Fruit fly (Drosophila melanogaster) whole organism, embryonic: ENCODE measurements around the gene Cep290.

Source experiments
- Aef1 ChIP-seq: fragments of 200-800 bp; sonication (Bioruptor generic); IDR thresholded peaks from 3 replicates; pipeline ENCODE4 v1.3.6; 2022; ENCODE audit warnings: missing biosample characterization, missing genetic modification characterization
- Awh ChIP-seq: fragments of 200-800 bp; sonication (Bioruptor generic); IDR thresholded peaks from 2 replicates; pipeline ENCODE4, ENCODE4 v1.3.6; 2022; ENCODE audit warnings: missing biosample characterization, missing genetic modification characterization
- Bgb ChIP-seq: fragments of 200-800 bp; sonication (Bioruptor generic); IDR thresholded peaks from 2 replicates; pipeline ENCODE4 v1.3.6; 2022; ENCODE audit warnings: missing biosample characterization, missing genetic modification characterization; ENCODE audit not compliant: partially characterized antibody
- CG10147 ChIP-seq: fragments of 200-800 bp; sonication (Bioruptor generic); optimal IDR thresholded peaks from 2 replicates; lab custom pipeline; 2019; ENCODE audit warnings: missing biosample characterization, mild to moderate bottlenecking, missing genetic modification characterization, moderate library complexity
- CG11085 ChIP-seq: fragments of 200-800 bp; sonication (Bioruptor generic); IDR thresholded peaks from 2 replicates; pipeline ENCODE4 v1.3.6; 2022; ENCODE audit warnings: missing biosample characterization, missing genetic modification characterization
- CG12299 ChIP-seq: fragments of 200-800 bp; sonication (Bioruptor generic); optimal IDR thresholded peaks from 2 replicates; lab custom pipeline; 2018; ENCODE audit warnings: missing biosample characterization, mild to moderate bottlenecking, missing genetic modification characterization
- CG13894 ChIP-seq: fragments of 200-800 bp; sonication (Bioruptor generic); optimal IDR thresholded peaks from 3 replicates; lab custom pipeline; 2018; ENCODE audit warnings: missing biosample characterization, mild to moderate bottlenecking, missing genetic modification characterization, moderate library complexity
- CG14860 ChIP-seq: fragments of 200-800 bp; sonication (Bioruptor generic); IDR thresholded peaks from 3 replicates; pipeline ENCODE4 v1.3.6; 2022; ENCODE audit warnings: missing biosample characterization, missing genetic modification characterization; ENCODE audit not compliant: partially characterized antibody
- CG15269 ChIP-seq: fragments of 200-800 bp; sonication (Bioruptor generic); optimal IDR thresholded peaks from 2 replicates; lab custom pipeline; 2018; ENCODE audit warnings: missing biosample characterization, mild to moderate bottlenecking, missing genetic modification characterization, moderate library complexity
- CG1529 ChIP-seq: fragments of 200-800 bp; sonication (Bioruptor generic); optimal IDR thresholded peaks from 3 replicates; lab custom pipeline; 2018; ENCODE audit warnings: missing biosample characterization, missing genetic modification characterization
- CG15696 ChIP-seq: fragments of 200-800 bp; sonication (Bioruptor generic); optimal IDR thresholded peaks from 2 replicates; lab custom pipeline; 2019; ENCODE audit warnings: missing biosample characterization, mild to moderate bottlenecking, missing genetic modification characterization, moderate library complexity
- CG1602 ChIP-seq: fragments of 200-800 bp; sonication (Bioruptor generic); optimal IDR thresholded peaks from 3 replicates; lab custom pipeline; 2016; ENCODE audit warnings: missing biosample characterization, missing genetic modification characterization
- CG2202 ChIP-seq: fragments of 200-800 bp; sonication (Bioruptor generic); optimal IDR thresholded peaks from 2 replicates; lab custom pipeline; 2018; ENCODE audit warnings: missing biosample characterization, mild to moderate bottlenecking, missing genetic modification characterization
- CG31441 ChIP-seq: fragments of 200-800 bp; sonication (Bioruptor generic); IDR thresholded peaks from 2 replicates; pipeline ENCODE4 v1.3.6; 2022; ENCODE audit warnings: missing biosample characterization, missing genetic modification characterization
- CG34376 ChIP-seq: fragments of 200-800 bp; sonication (Bioruptor generic); optimal IDR thresholded peaks from 2 replicates; lab custom pipeline; 2018; ENCODE audit warnings: missing biosample characterization, mild to moderate bottlenecking, missing genetic modification characterization
- CG3847 ChIP-seq: fragments of 200-800 bp; sonication (Bioruptor generic); IDR thresholded peaks from 2 replicates; pipeline ENCODE4 v1.3.6; 2022; ENCODE audit warnings: missing biosample characterization, missing genetic modification characterization
- CG4854 ChIP-seq: fragments of 200-800 bp; sonication (Bioruptor generic); optimal IDR thresholded peaks from 2 replicates; lab custom pipeline; 2016; ENCODE audit warnings: missing biosample characterization, missing genetic modification characterization, inconsistent platforms
- Chrac-16 ChIP-seq: fragments of 200-800 bp; sonication (Bioruptor generic); optimal IDR thresholded peaks from 3 replicates; lab custom pipeline; 2016; ENCODE audit warnings: missing biosample characterization, missing genetic modification characterization
- CkIIα-i1 ChIP-seq: fragments of 200-800 bp; sonication (Bioruptor generic); IDR thresholded peaks from 2 replicates; pipeline ENCODE4 v1.3.6; 2022; ENCODE audit warnings: missing biosample characterization, missing genetic modification characterization
- CrebB ChIP-seq: fragments of 200-800 bp; sonication (Bioruptor generic); optimal IDR thresholded peaks from 3 replicates; lab custom pipeline; 2018; ENCODE audit warnings: missing biosample characterization, mild to moderate bottlenecking, missing genetic modification characterization
- Dip3 ChIP-seq: fragments of 200-800 bp; sonication (Bioruptor generic); optimal IDR thresholded peaks from 3 replicates; lab custom pipeline; 2016; ENCODE audit warnings: missing biosample characterization, missing genetic modification characterization
- Eip74EF ChIP-seq, 2 experiments: fragments of 200-800 bp in 1 of 2; fragments of >200 bp in 1 of 2; sonication (Bioruptor generic) in 1 of 2; optimal IDR thresholded peaks; 2 replicates each; lab custom pipeline; 2017 to 2019; ENCODE audit warnings: missing biosample characterization in 2 of 2, missing genetic modification characterization in 2 of 2, mild to moderate bottlenecking in 1 of 2, moderate library complexity in 1 of 2
- Ets97D ChIP-seq: fragments of 200-800 bp; sonication (Bioruptor generic); optimal IDR thresholded peaks from 3 replicates; lab custom pipeline; 2016; ENCODE audit warnings: missing biosample characterization, missing genetic modification characterization
- Hmx ChIP-seq: fragments of 200-800 bp; sonication (Bioruptor generic); optimal IDR thresholded peaks from 2 replicates; lab custom pipeline; 2016; ENCODE audit warnings: missing biosample characterization, missing genetic modification characterization
- Mrtf ChIP-seq: fragments of 200-800 bp; sonication (Bioruptor generic); IDR thresholded peaks from 3 replicates; pipeline ENCODE4 v1.3.6; 2022; ENCODE audit warnings: missing biosample characterization, missing genetic modification characterization
- Oaz ChIP-seq: fragments of 200-800 bp; sonication (Bioruptor generic); IDR thresholded peaks from 2 replicates; pipeline ENCODE4 v1.3.6; 2022; ENCODE audit warnings: missing biosample characterization, missing genetic modification characterization
- Ssrp ChIP-seq: fragments of 200-800 bp; sonication (Bioruptor generic); optimal IDR thresholded peaks from 2 replicates; lab custom pipeline; 2018; ENCODE audit warnings: missing biosample characterization, mild to moderate bottlenecking, missing genetic modification characterization, moderate library complexity
- bsh ChIP-seq, 2 experiments: fragments of 200-800 bp; sonication (Bioruptor generic); optimal IDR thresholded peaks; 2 replicates each; lab custom pipeline; 2017 to 2018; ENCODE audit warnings: mild to moderate bottlenecking in 2 of 2, missing biosample characterization in 2 of 2, missing genetic modification characterization in 2 of 2, moderate library complexity in 1 of 2
- caup ChIP-seq: fragments of 200-800 bp; sonication (Bioruptor generic); optimal IDR thresholded peaks from 3 replicates; lab custom pipeline; 2017; ENCODE audit warnings: missing biosample characterization, mild to moderate bottlenecking, missing genetic modification characterization, moderate library complexity; ENCODE audit not compliant: severe bottlenecking
- dpn ChIP-seq, 2 experiments: fragments of 200-800 bp; sonication (Bioruptor generic); optimal IDR thresholded peaks; 3 replicates each; lab custom pipeline; 2016; ENCODE audit warnings: missing biosample characterization in 2 of 2, missing genetic modification characterization in 2 of 2
- emc ChIP-seq: fragments of 200-800 bp; sonication (Bioruptor generic); optimal IDR thresholded peaks from 2 replicates; lab custom pipeline; 2016; ENCODE audit warnings: missing biosample characterization, missing genetic modification characterization
- ewg ChIP-seq: fragments of 200-800 bp; sonication (Bioruptor generic); optimal IDR thresholded peaks from 3 replicates; lab custom pipeline; 2017; ENCODE audit warnings: mild to moderate bottlenecking, missing biosample characterization, missing genetic modification reagents, missing genetic modification characterization
- fd102C ChIP-seq: fragments of 200-800 bp; sonication (Bioruptor generic); optimal IDR thresholded peaks from 2 replicates; lab custom pipeline; 2018; ENCODE audit warnings: missing biosample characterization, mild to moderate bottlenecking, missing genetic modification characterization, moderate library complexity
- gcm ChIP-seq: fragments of 200-800 bp; sonication (Bioruptor generic); optimal IDR thresholded peaks from 2 replicates; lab custom pipeline; 2019; ENCODE audit warnings: missing biosample characterization, mild to moderate bottlenecking, missing genetic modification characterization, moderate library complexity
- grn ChIP-seq: fragments of 200-800 bp; sonication (Bioruptor generic); optimal IDR thresholded peaks from 3 replicates; lab custom pipeline; 2017; ENCODE audit warnings: missing biosample characterization, missing genetic modification characterization
- kay ChIP-seq: fragments of 200-800 bp; sonication (Bioruptor generic); optimal IDR thresholded peaks from 2 replicates; lab custom pipeline; 2016; ENCODE audit warnings: missing biosample characterization, missing genetic modification characterization
- lola ChIP-seq, 3 experiments: fragments of >200 bp in 2 of 3; fragments of 200-800 bp in 1 of 3; sonication (Bioruptor generic) in 1 of 3; optimal IDR thresholded peaks; 2 replicates each; lab custom pipeline; 2017 to 2019; ENCODE audit warnings: missing biosample characterization in 3 of 3, missing genetic modification characterization in 3 of 3, mild to moderate bottlenecking in 1 of 3, moderate library complexity in 1 of 3
- nau ChIP-seq: fragments of 200-800 bp; sonication (Bioruptor generic); optimal IDR thresholded peaks from 3 replicates; lab custom pipeline; 2017; ENCODE audit warnings: missing biosample characterization, mild to moderate bottlenecking, missing genetic modification characterization, missing genetic modification reagents
- nom ChIP-seq: fragments of 200-800 bp; sonication (Bioruptor generic); optimal IDR thresholded peaks from 2 replicates; lab custom pipeline; 2017; ENCODE audit warnings: missing biosample characterization, missing genetic modification characterization, mild to moderate bottlenecking, moderate library complexity, missing genetic modification reagents
- peb ChIP-seq: fragments of 200-800 bp; sonication (Bioruptor generic); IDR thresholded peaks from 2 replicates; pipeline ENCODE4 v1.3.6; 2022; ENCODE audit warnings: missing biosample characterization, missing genetic modification characterization
- schlank ChIP-seq: fragments of 200-800 bp; sonication (Bioruptor generic); optimal IDR thresholded peaks from 2 replicates; lab custom pipeline; 2018; ENCODE audit warnings: missing biosample characterization, mild to moderate bottlenecking, missing genetic modification characterization
- seq ChIP-seq: fragments of 200-800 bp; sonication (Bioruptor generic); IDR thresholded peaks from 2 replicates; pipeline ENCODE4 v1.3.6; 2022; ENCODE audit warnings: missing biosample characterization, missing genetic modification characterization
- sim ChIP-seq: fragments of 200-800 bp; sonication (Bioruptor generic); IDR thresholded peaks from 2 replicates; pipeline ENCODE4 v1.3.6; 2022; ENCODE audit warnings: missing biosample characterization, missing genetic modification characterization
- sqz ChIP-seq: fragments of 200-800 bp; sonication (Bioruptor generic); optimal IDR thresholded peaks from 3 replicates; lab custom pipeline; 2018; ENCODE audit warnings: missing biosample characterization, mild to moderate bottlenecking, missing genetic modification characterization
- sug ChIP-seq: fragments of 200-800 bp; optimal IDR thresholded peaks from 2 replicates; lab custom pipeline; 2019; ENCODE audit warnings: missing biosample characterization, mild to moderate bottlenecking, missing genetic modification characterization, moderate library complexity
- tll ChIP-seq, 2 experiments: fragments of 200-800 bp in 1 of 2; fragments of >200 bp in 1 of 2; sonication (Bioruptor generic) in 1 of 2; optimal IDR thresholded peaks; 2 replicates each; lab custom pipeline; 2017 to 2019; ENCODE audit warnings: missing biosample characterization in 2 of 2, missing genetic modification characterization in 2 of 2, mild to moderate bottlenecking in 1 of 2, moderate library complexity in 1 of 2
- twi ChIP-seq: fragments of 200-800 bp; optimal IDR thresholded peaks from 2 replicates; lab custom pipeline; 2019; ENCODE audit warnings: missing biosample characterization, mild to moderate bottlenecking, missing genetic modification characterization, moderate library complexity
- tx ChIP-seq: fragments of 200-800 bp; sonication (Bioruptor generic); optimal IDR thresholded peaks from 2 replicates; lab custom pipeline; 2016; ENCODE audit warnings: missing biosample characterization, missing genetic modification characterization
- unc-4 ChIP-seq: fragments of 200-800 bp; sonication (Bioruptor generic); IDR thresholded peaks from 2 replicates; pipeline ENCODE4 v1.3.6; 2022; ENCODE audit warnings: missing biosample characterization, missing genetic modification characterization; ENCODE audit not compliant: partially characterized antibody
- yki ChIP-seq: fragments of >200 bp; optimal IDR thresholded peaks from 3 replicates; lab custom pipeline; 2018

Cep290 gene

dm6 chr3L:851061-851460, 7.3 kb downstream of the Cep290 start, which contains the start of gene Dci (continued):
- 0 out of 2 replicates have a peak, but pooled peaks have one; percentile 34 for TF ChIP-seq peb
- TF ChIP-seq tll (GFP tag; optimal IDR thresholded peaks at IDR 0.05; lab: Kevin White, UChicago), result no peak
- no peak for TF ChIP-seq emc (GFP tag; lab: Kevin White, UChicago)
- TF ChIP-seq dpn (GFP tag; optimal IDR thresholded peaks at IDR 0.05; lab: Kevin White, UChicago), result peak; percentile 83 to 84
- peak; percentile 70 for TF ChIP-seq Ets97D (GFP tag; lab: Kevin White, UChicago)
- no peak for TF ChIP-seq CrebB (tag; lab: Kevin White, UChicago)
- TF ChIP-seq CG12299 (tag; lab: Kevin White, UChicago), result no peak
- TF ChIP-seq sug (tag; lab: Kevin White, UChicago), result no peak
- TF ChIP-seq CG13894 (tag; lab: Kevin White, UChicago), result no peak
- no peak for TF ChIP-seq Eip74EF (GFP tag; optimal IDR thresholded peaks at IDR 0.05; lab: Kevin White, UChicago)
- no peak for TF ChIP-seq schlank (tag; lab: Kevin White, UChicago)
- TF ChIP-seq fd102C, result no peak
- peak; percentile 68 for TF ChIP-seq Dip3 (GFP tag; lab: Kevin White, UChicago)
- TF ChIP-seq ewg (GFP tag; lab: Kevin White, UChicago), result peak; percentile 46
- peak; percentile 10 for TF ChIP-seq caup (GFP tag; lab: Kevin White, UChicago)
- peak; percentile 67 for TF ChIP-seq Ssrp (tag; lab: Kevin White, UChicago)
- TF ChIP-seq Aef1 (GFP tag; lab: Robert Waterston, UW), result peak; percentile 87
- peak; percentile 74 for TF ChIP-seq CG31441 (GFP tag; lab: Robert Waterston, UW)
- TF ChIP-seq gcm (GFP tag; lab: Kevin White, UChicago), result no peak
- TF ChIP-seq CG10147 (GFP tag; lab: Kevin White, UChicago), result no peak
- TF ChIP-seq CG15696 (tag; lab: Kevin White, UChicago), result peak; percentile 43
- peak; percentile 66 for TF ChIP-seq tx (GFP tag; lab: Kevin White, UChicago)
- TF ChIP-seq CG1529 (GFP tag; lab: Kevin White, UChicago), result peak; percentile 39
- no peak for TF ChIP-seq CG15269
- TF ChIP-seq twi (tag; lab: Kevin White, UChicago), result no peak
- no peak for TF ChIP-seq grn
- peak; percentile 88 for TF ChIP-seq CG3847
- peak in 1 of 3 experiments; percentile 64 for TF ChIP-seq lola (GFP tag; optimal IDR thresholded peaks at IDR 0.05; lab: Kevin White, UChicago)
- no peak for TF ChIP-seq CkIIα-i1 (GFP tag; lab: Robert Waterston, UW)
- peak; percentile 57 for TF ChIP-seq Awh (GFP tag; lab: Robert Waterston, UW)
- no peak for TF ChIP-seq sqz
- TF ChIP-seq CG34376 (GFP tag; lab: Kevin White, UChicago), result no peak
- peak; percentile 68 for TF ChIP-seq CG11085 (GFP tag; lab: Robert Waterston, UW)
- peak; percentile 57 for TF ChIP-seq seq (GFP tag; lab: Robert Waterston, UW)
- TF ChIP-seq CG1602 (GFP tag; lab: Kevin White, UChicago), result peak; percentile 71
- TF ChIP-seq CG4854, result no peak
- TF ChIP-seq yki (lab: Kevin White, UChicago), result no peak
- peak; percentile 14 for TF ChIP-seq CG2202 (tag; lab: Kevin White, UChicago)
- no peak for TF ChIP-seq kay (GFP tag; lab: Kevin White, UChicago)
- no peak for TF ChIP-seq Hmx (GFP tag; lab: Kevin White, UChicago)
- no peak for TF ChIP-seq nom (GFP tag; lab: Kevin White, UChicago)
- TF ChIP-seq unc-4 (GFP tag; lab: Robert Waterston, UW), result peak; percentile 82
- TF ChIP-seq Mrtf (GFP tag; lab: Robert Waterston, UW), result 0 out of 3 replicates have a peak, but pooled peaks have one; percentile 38
- peak; percentile 81 for TF ChIP-seq Chrac-16 (GFP tag; lab: Kevin White, UChicago)
- TF ChIP-seq Bgb (GFP tag; lab: Robert Waterston, UW), result peak; percentile 82
- peak; percentile 74; the same call in 2 of the 3 replicates for TF ChIP-seq CG14860 (GFP tag; lab: Robert Waterston, UW)
- no peak for TF ChIP-seq sim (GFP tag; lab: Robert Waterston, UW)
- TF ChIP-seq Oaz, result peak; percentile 59
- no peak for TF ChIP-seq nau (GFP tag; lab: Kevin White, UChicago)
- peak in 1 of 2 experiments; percentile 73 for TF ChIP-seq bsh (GFP tag; optimal IDR thresholded peaks at IDR 0.05; lab: Kevin White, UChicago)
